Fruit fly (Drosophila melanogaster): ENCODE data around the gene CG4238.

dm6 chr2L:1967301-1967700 is 42.4 kb upstream of the CG4238 start:
- TF ChIP-seq usp (GFP tag; optimal IDR thresholded peaks at IDR 0.05) (no peak), psq (optimal IDR thresholded peaks at IDR 0.05) (no peak), CG8478 (optimal IDR thresholded peaks at IDR 0.05) (no peak), EcR (GFP tag; optimal IDR thresholded peaks at IDR 0.05) (no peak), pan (optimal IDR thresholded peaks at IDR 0.05) (no peak), Dll (optimal IDR thresholded peaks at IDR 0.05) (no peak)

Data from whole organism.